Worm (Caenorhabditis elegans): ENCODE data around the gene gvd-1.

The gvd-1 gene

ce11 chrII:475890-476420 is 18.3 kb upstream of the gvd-1 start, which contains the start of gene nsun-1 (continued):
- no peak for TF ChIP-seq mes-4 (tag; optimal IDR thresholded peaks at IDR 0.05)
- TF ChIP-seq lin-26 (GFP tag; IDR thresholded peaks at IDR 0.05): no peak
- TF ChIP-seq ceh-91 (GFP tag; IDR thresholded peaks at IDR 0.05): peak; percentile 48; the same call in 1 of the 2 replicates
- no peak for TF ChIP-seq egl-44 (GFP tag; IDR thresholded peaks at IDR 0.05)
- TF ChIP-seq D2030.7 (GFP tag; IDR thresholded peaks at IDR 0.05): peak; percentile 51; the same call in 1 of the 2 replicates
- TF ChIP-seq Y53G8AR.9 (GFP tag; conservative IDR thresholded peaks at IDR 0.05): no peak
- TF ChIP-seq athp-1 (tag; optimal IDR thresholded peaks at IDR 0.05): peak; percentile 16
- no peak for TF ChIP-seq ekl-4 (GFP tag; IDR thresholded peaks at IDR 0.05)
- no peak for TF ChIP-seq ztf-22 (GFP tag; optimal IDR thresholded peaks at IDR 0.05)
- peak; percentile 36 for TF ChIP-seq lsl-1 (GFP tag; optimal IDR thresholded peaks at IDR 0.05)

ce11 chrII:475312-475711 is 17.6 kb upstream of the gvd-1 start:
- no peak for TF ChIP-seq ceh-58 (GFP tag; IDR thresholded peaks at IDR 0.05)
- TF ChIP-seq C06A6.2 (GFP tag; conservative IDR thresholded peaks at IDR 0.05): no peak
- no peak for TF ChIP-seq ama-1 (optimal IDR thresholded peaks at IDR 0.05)
- no peak for TF ChIP-seq ama-1 (GFP tag; optimal IDR thresholded peaks at IDR 0.05)
- no peak for TF ChIP-seq K12H6.12 (tag; optimal IDR thresholded peaks at IDR 0.05)
- TF ChIP-seq ceh-79 (tag; optimal IDR thresholded peaks at IDR 0.05): no peak
- TF ChIP-seq T07F8.4 (tag; optimal IDR thresholded peaks at IDR 0.05): no peak
- no peak for TF ChIP-seq let-607 (tag; optimal IDR thresholded peaks at IDR 0.05)
- TF ChIP-seq F23B12.7 (tag; optimal IDR thresholded peaks at IDR 0.05; ENCODE audit: insufficient read depth): no peak
- no peak for TF ChIP-seq F10E7.11 (tag; optimal IDR thresholded peaks at IDR 0.05)
- TF ChIP-seq egrh-3 (GFP tag; IDR thresholded peaks at IDR 0.05): no peak
- TF ChIP-seq attf-5 (GFP tag; optimal IDR thresholded peaks at IDR 0.05): no peak
- TF ChIP-seq T26A5.8 (tag; optimal IDR thresholded peaks at IDR 0.05): no peak
- TF ChIP-seq fkh-3 (tag; optimal IDR thresholded peaks at IDR 0.05): no peak
- no peak for TF ChIP-seq snpc-3.4 (tag; optimal IDR thresholded peaks at IDR 0.05)

- no peak for TF ChIP-seq sdz-38 (tag; optimal IDR thresholded peaks at IDR 0.05)
- TF ChIP-seq mel-28 (tag; optimal IDR thresholded peaks at IDR 0.05; ENCODE audit: borderline replicate concordance): no peak
- TF ChIP-seq athp-1 (tag; optimal IDR thresholded peaks at IDR 0.05): no peak
- no peak for TF ChIP-seq dpff-1 (tag; optimal IDR thresholded peaks at IDR 0.05)
- TF ChIP-seq rpc-1 (optimal IDR thresholded peaks at IDR 0.05): no peak
- no peak for TF ChIP-seq rpc-1 (tag; optimal IDR thresholded peaks at IDR 0.05)
- TF ChIP-seq bed-1 (GFP tag; IDR thresholded peaks at IDR 0.05): no peak
- TF ChIP-seq mcd-1 (GFP tag; IDR thresholded peaks at IDR 0.05): no peak
- no peak for TF ChIP-seq ccch-3 (GFP tag; optimal IDR thresholded peaks at IDR 0.05)
- TF ChIP-seq snpc-3.4 (tag; optimal IDR thresholded peaks at IDR 0.05): no peak
- TF ChIP-seq hrde-1 (tag; optimal IDR thresholded peaks at IDR 0.05; ENCODE audit: borderline replicate concordance): no peak
- no peak for TF ChIP-seq lin-26 (GFP tag; IDR thresholded peaks at IDR 0.05)
Observed at ce11 chrII:473203-473602, 15.5 kb upstream of the gvd-1 start, which contains the start of gene W07E6.5. TSS of gene W07E6.5 (plus strand) at chrII:473503.

- no peak for TF ChIP-seq ztf-6 (GFP tag; IDR thresholded peaks at IDR 0.05)
- no peak for TF ChIP-seq lsl-1 (GFP tag; optimal IDR thresholded peaks at IDR 0.05)
- no peak for TF ChIP-seq B0336.3 (GFP tag; IDR thresholded peaks at IDR 0.05)
- TF ChIP-seq tlf-1 (GFP tag; optimal IDR thresholded peaks at IDR 0.05): no peak
- no peak for TF ChIP-seq lsy-27 (tag; optimal IDR thresholded peaks at IDR 0.05; ENCODE audit: borderline replicate concordance, insufficient read depth)
- TF ChIP-seq F55B11.4 (tag; optimal IDR thresholded peaks at IDR 0.05; ENCODE audit: borderline replicate concordance, insufficient read depth): no peak
- TF ChIP-seq F39B2.1 (GFP tag; IDR thresholded peaks at IDR 0.05): no peak
- no peak for TF ChIP-seq attf-5 (GFP tag; optimal IDR thresholded peaks at IDR 0.05)
- no peak for TF ChIP-seq zfh-2 (GFP tag; conservative IDR thresholded peaks at IDR 0.05)
- no peak for TF ChIP-seq let-607 (tag; optimal IDR thresholded peaks at IDR 0.05)
- TF ChIP-seq hlh-26 (GFP tag; conservative IDR thresholded peaks at IDR 0.05): no peak
- TF ChIP-seq tbx-9 (tag; optimal IDR thresholded peaks at IDR 0.05; ENCODE audit: borderline replicate concordance): no peak
- no peak for TF ChIP-seq egl-18 (GFP tag; IDR thresholded peaks at IDR 0.05)
- TF ChIP-seq xnd-1 (tag; optimal IDR thresholded peaks at IDR 0.05): no peak
- no peak for TF ChIP-seq snpc-3.4 (tag; optimal IDR thresholded peaks at IDR 0.05)
Observed at ce11 chrII:470375-470774, 12.7 kb upstream of the gvd-1 start, which contains the start of gene tomm-22. TSS of gene tomm-22 (minus strand) at chrII:470475.

Measured in whole organism, young adult.